Worm (Caenorhabditis elegans): ENCODE measurements around the gene F27D9.2.

ce11 chrX:7703863-7704262 lies 31.1 kb downstream of the F27D9.2 start:
- TF ChIP-seq madf-9 (GFP tag; conservative IDR thresholded peaks at IDR 0.05) = no peak
- no peak for TF ChIP-seq lin-13 (GFP tag; optimal IDR thresholded peaks at IDR 0.05)
- TF ChIP-seq nhr-25 (tag; optimal IDR thresholded peaks at IDR 0.05; ENCODE audit: borderline replicate concordance, insufficient read depth) = no peak
